Fruit fly (Drosophila melanogaster) whole organism, embryonic: ENCODE measurements around the gene Uggt.
A peak's percentile ranks its signal among the peaks of the same experiment; 100 is the strongest.

Experiments
- C15 ChIP-seq: fragments of 200-800 bp; sonication (Bioruptor generic); IDR thresholded peaks from 3 replicates; pipeline ENCODE4 v1.3.6; 2022; ENCODE audit warnings: missing biosample characterization, missing genetic modification characterization
- CG10654 ChIP-seq: fragments of 200-800 bp; sonication (Bioruptor generic); optimal IDR thresholded peaks from 2 replicates; lab custom pipeline; 2016; ENCODE audit warnings: missing biosample characterization, missing genetic modification characterization
- CG10959 ChIP-seq: fragments of 200-800 bp; sonication (Bioruptor generic); IDR thresholded peaks from 2 replicates; pipeline ENCODE4 v1.3.6; 2022; ENCODE audit warnings: missing biosample characterization, missing genetic modification characterization
- CG11696 ChIP-seq: fragments of 200-800 bp; sonication (Bioruptor generic); IDR thresholded peaks from 2 replicates; pipeline ENCODE4 v1.3.6; 2022; ENCODE audit warnings: missing biosample characterization, missing genetic modification characterization
- CG12942 ChIP-seq: fragments of 200-800 bp; sonication (Bioruptor generic); optimal IDR thresholded peaks from 3 replicates; lab custom pipeline; 2016; ENCODE audit warnings: missing biosample characterization, missing genetic modification characterization
- CG18476 ChIP-seq: fragments of 200-800 bp; sonication (Bioruptor generic); optimal IDR thresholded peaks from 2 replicates; lab custom pipeline; 2016; ENCODE audit warnings: missing biosample characterization, mild to moderate bottlenecking, missing genetic modification characterization
- CG2199 ChIP-seq: fragments of 200-800 bp; sonication (Bioruptor generic); IDR thresholded peaks from 3 replicates; pipeline ENCODE4 v1.3.6; 2022; ENCODE audit warnings: missing biosample characterization, missing genetic modification characterization
- CG32767 ChIP-seq: fragments of 200-800 bp; sonication (Bioruptor generic); IDR thresholded peaks from 2 replicates; pipeline ENCODE4 v1.3.6; 2022; ENCODE audit warnings: missing biosample characterization, missing genetic modification characterization
- CG5180 ChIP-seq: fragments of 200-800 bp; sonication (Bioruptor generic); optimal IDR thresholded peaks from 3 replicates; lab custom pipeline; 2017; ENCODE audit warnings: missing biosample characterization, missing genetic modification characterization, mild to moderate bottlenecking, moderate library complexity, missing genetic modification reagents
- CG7372 ChIP-seq: fragments of 200-800 bp; sonication (Bioruptor generic); IDR thresholded peaks from 2 replicates; pipeline ENCODE4 v1.3.6; 2022; ENCODE audit warnings: missing biosample characterization, missing genetic modification characterization
- CG7839 ChIP-seq: fragments of 200-800 bp; sonication (Bioruptor generic); optimal IDR thresholded peaks from 3 replicates; lab custom pipeline; 2018; ENCODE audit warnings: missing biosample characterization, mild to moderate bottlenecking, missing genetic modification characterization, moderate library complexity
- CG8290 ChIP-seq, 3 experiments: fragments of 200-800 bp; sonication (Bioruptor generic); optimal IDR thresholded peaks; 2 replicates each; lab custom pipeline; 2016 to 2019; ENCODE audit warnings: missing biosample characterization in 3 of 3, missing genetic modification characterization in 3 of 3, mild to moderate bottlenecking in 2 of 3, moderate library complexity in 1 of 3
- CG8924 ChIP-seq: fragments of 200-800 bp; optimal IDR thresholded peaks from 3 replicates; lab custom pipeline; 2019; ENCODE audit warnings: missing biosample characterization, mild to moderate bottlenecking, missing genetic modification characterization, moderate library complexity
- D ChIP-seq, 2 experiments: fragments of 200-800 bp in 1 of 2; fragments of >200 bp in 1 of 2; sonication (Bioruptor generic) in 1 of 2; optimal IDR thresholded peaks; 2 replicates in 1 of 2; 3 replicates in 1 of 2; lab custom pipeline; 2017; ENCODE audit warnings: mild to moderate bottlenecking in 1 of 2, missing biosample characterization in 1 of 2, missing genetic modification characterization in 1 of 2, missing genetic modification reagents in 1 of 2
- Dbx ChIP-seq: fragments of 200-800 bp; sonication (Bioruptor generic); IDR thresholded peaks from 3 replicates; pipeline ENCODE4 v1.3.6; 2022; ENCODE audit warnings: missing biosample characterization, missing genetic modification characterization
- Deaf1 ChIP-seq: fragments of 200-800 bp; optimal IDR thresholded peaks from 3 replicates; lab custom pipeline; 2019; ENCODE audit warnings: missing biosample characterization, mild to moderate bottlenecking, missing genetic modification characterization, moderate library complexity
- Ets65A ChIP-seq: fragments of 200-800 bp; sonication (Bioruptor generic); peaks from one replicate; lab custom pipeline; 2016; ENCODE audit warnings: missing biosample characterization, missing genetic modification characterization
- Hand ChIP-seq: fragments of 200-800 bp; sonication (Bioruptor generic); optimal IDR thresholded peaks from 2 replicates; lab custom pipeline; 2017; ENCODE audit warnings: mild to moderate bottlenecking, missing biosample characterization, missing genetic modification reagents, missing genetic modification characterization
- Hr39 ChIP-seq: fragments of >200 bp; optimal IDR thresholded peaks from 2 replicates; lab custom pipeline; 2017
- Neu2 ChIP-seq: fragments of 200-800 bp; sonication (Bioruptor generic); optimal IDR thresholded peaks from 3 replicates; lab custom pipeline; 2016; ENCODE audit warnings: missing biosample characterization, missing genetic modification characterization, borderline replicate concordance
- Nf-YB ChIP-seq: fragments of 200-800 bp; sonication (Bioruptor generic); optimal IDR thresholded peaks from 3 replicates; lab custom pipeline; 2019; ENCODE audit warnings: missing biosample characterization, mild to moderate bottlenecking, missing genetic modification characterization, moderate library complexity
- Nf-YC ChIP-seq: fragments of 200-800 bp; optimal IDR thresholded peaks from 3 replicates; lab custom pipeline; 2019; ENCODE audit warnings: missing biosample characterization, mild to moderate bottlenecking, missing genetic modification characterization, moderate library complexity
- al ChIP-seq: fragments of 200-800 bp; sonication (Bioruptor generic); IDR thresholded peaks from 2 replicates; pipeline ENCODE4 v1.3.6; 2022; ENCODE audit warnings: missing biosample characterization, missing genetic modification characterization
- cg ChIP-seq: fragments of 200-800 bp; sonication (Bioruptor generic); optimal IDR thresholded peaks from 3 replicates; lab custom pipeline; 2019; ENCODE audit warnings: missing biosample characterization, mild to moderate bottlenecking, missing genetic modification characterization, moderate library complexity
- chinmo ChIP-seq: fragments of 200-800 bp; sonication (Bioruptor generic); IDR thresholded peaks from 4 replicates; pipeline ENCODE4 v1.3.6; 2022; ENCODE audit warnings: missing biosample characterization, missing genetic modification characterization; ENCODE audit not compliant: partially characterized antibody
- crol ChIP-seq: fragments of 200-800 bp; sonication (Bioruptor generic); IDR thresholded peaks from 2 replicates; pipeline ENCODE4 v1.3.6; 2022; ENCODE audit warnings: missing biosample characterization, missing genetic modification characterization
- ewg ChIP-seq: fragments of 200-800 bp; sonication (Bioruptor generic); optimal IDR thresholded peaks from 3 replicates; lab custom pipeline; 2017; ENCODE audit warnings: mild to moderate bottlenecking, missing biosample characterization, missing genetic modification reagents, missing genetic modification characterization
- eyg ChIP-seq: fragments of 200-800 bp; sonication (Bioruptor generic); optimal IDR thresholded peaks from 3 replicates; lab custom pipeline; 2016; ENCODE audit warnings: missing biosample characterization, missing genetic modification characterization
- gt ChIP-seq: fragments of 200-800 bp; sonication (Bioruptor generic); IDR thresholded peaks from 2 replicates; pipeline ENCODE4 v1.3.6; 2022; ENCODE audit warnings: missing biosample characterization, missing genetic modification characterization
- jing ChIP-seq: fragments of 200-800 bp; sonication (Bioruptor generic); optimal IDR thresholded peaks from 2 replicates; lab custom pipeline; 2018; ENCODE audit warnings: missing biosample characterization, mild to moderate bottlenecking, missing genetic modification characterization
- nerfin-1 ChIP-seq: fragments of 200-800 bp; sonication (Bioruptor generic); optimal IDR thresholded peaks from 3 replicates; lab custom pipeline; 2019; ENCODE audit warnings: missing biosample characterization, mild to moderate bottlenecking, missing genetic modification characterization, moderate library complexity
- phol ChIP-seq: fragments of 200-800 bp; sonication (Bioruptor generic); optimal IDR thresholded peaks from 3 replicates; lab custom pipeline; 2018; ENCODE audit warnings: missing biosample characterization, mild to moderate bottlenecking, missing genetic modification characterization, moderate library complexity
- pros ChIP-seq: fragments of 200-800 bp; sonication (Bioruptor generic); optimal IDR thresholded peaks from 3 replicates; lab custom pipeline; 2019; ENCODE audit warnings: missing biosample characterization, mild to moderate bottlenecking, missing genetic modification characterization, moderate library complexity
- scrt ChIP-seq: fragments of 200-800 bp; sonication (Bioruptor generic); optimal IDR thresholded peaks from 2 replicates; lab custom pipeline; 2018; ENCODE audit warnings: missing biosample characterization, mild to moderate bottlenecking, missing genetic modification characterization, moderate library complexity
- seq ChIP-seq: fragments of 200-800 bp; sonication (Bioruptor generic); IDR thresholded peaks from 2 replicates; pipeline ENCODE4 v1.3.6; 2022; ENCODE audit warnings: missing biosample characterization, missing genetic modification characterization
- shn ChIP-seq: fragments of 200-800 bp; sonication (Bioruptor generic); optimal IDR thresholded peaks from 3 replicates; lab custom pipeline; 2016; ENCODE audit warnings: missing biosample characterization, missing genetic modification characterization
- trh ChIP-seq: fragments of 200-800 bp; sonication (Bioruptor generic); optimal IDR thresholded peaks from 2 replicates; lab custom pipeline; 2016; ENCODE audit warnings: missing biosample characterization, missing genetic modification characterization
- ttk ChIP-seq: fragments of 200-800 bp; sonication (Bioruptor generic); IDR thresholded peaks from 2 replicates; pipeline ENCODE4 v2.1.2; 2022; ENCODE audit warnings: missing biosample characterization, missing genetic modification characterization
- zen2 ChIP-seq: fragments of 200-800 bp; sonication (Bioruptor generic); IDR thresholded peaks from 3 replicates; pipeline ENCODE4 v1.3.6; 2022; ENCODE audit warnings: missing biosample characterization, missing genetic modification characterization; ENCODE audit not compliant: partially characterized antibody

Uggt gene

dm6 chr3L:18852223-18852622 lies 20.3 kb upstream of the Uggt start (continued):
- TF ChIP-seq zen2 (GFP tag; lab: Robert Waterston, UW): no peak
- no peak for TF ChIP-seq CG12942 (GFP tag; lab: Kevin White, UChicago)
- TF ChIP-seq shn: no peak

- TF ChIP-seq CG32767 (GFP tag; lab: Robert Waterston, UW) (0 out of 2 replicates have a peak, but pooled peaks have one; percentile 26), CG7839 (tag; lab: Kevin White, UChicago) (no peak), Hr39 (lab: Kevin White, UChicago) (no peak), CG10959 (GFP tag; lab: Robert Waterston, UW) (no peak), phol (tag; lab: Kevin White, UChicago) (peak; percentile 53), CG2199 (GFP tag; lab: Robert Waterston, UW) (0 out of 3 replicates have a peak, but pooled peaks have one; percentile 24), pros (peak; percentile 7), scrt (GFP tag; lab: Kevin White, UChicago) (peak; percentile 9), eyg (no peak), gt (GFP tag; lab: Robert Waterston, UW) (no peak), crol (peak; percentile 88; the same call in 1 of the 2 replicates)
Measured at dm6 chr3L:18853439-18853838, 19.1 kb upstream of the Uggt start.

- no peak for TF ChIP-seq jing (GFP tag; lab: Kevin White, UChicago)
- 0 out of 3 replicates have a peak, but pooled peaks have one; percentile 86 for TF ChIP-seq CG2199 (GFP tag; lab: Robert Waterston, UW)
- peak; percentile 90 for TF ChIP-seq Nf-YB (GFP tag; lab: Kevin White, UChicago)
- no peak for TF ChIP-seq CG10654 (GFP tag; lab: Kevin White, UChicago)
- no peak for TF ChIP-seq CG8290 (GFP tag; optimal IDR thresholded peaks at IDR 0.05; lab: Kevin White, UChicago)
- TF ChIP-seq CG8290 (tag; optimal IDR thresholded peaks at IDR 0.05; lab: Kevin White, UChicago): no peak
- TF ChIP-seq CG5180: no peak
- TF ChIP-seq D (optimal IDR thresholded peaks at IDR 0.05; lab: Kevin White, UChicago): peak; percentile 45
- TF ChIP-seq D (GFP tag; optimal IDR thresholded peaks at IDR 0.05; lab: Kevin White, UChicago): no peak
- TF ChIP-seq CG8924 (tag; lab: Kevin White, UChicago): peak; percentile 53
- TF ChIP-seq nerfin-1: peak; percentile 71
- TF ChIP-seq Ets65A (GFP tag; lab: Kevin White, UChicago): peak; percentile 64
- no peak for TF ChIP-seq C15
- TF ChIP-seq chinmo (GFP tag; lab: Robert Waterston, UW): 0 out of 4 replicates have a peak, but pooled peaks have one; percentile 5
- no peak for TF ChIP-seq ttk (GFP tag; lab: Robert Waterston, UW)
- peak; percentile 37 for TF ChIP-seq cg
- peak; percentile 62 for TF ChIP-seq pros
- TF ChIP-seq seq: peak; percentile 84
- TF ChIP-seq CG18476 (GFP tag; lab: Kevin White, UChicago): peak; percentile 49
- no peak for TF ChIP-seq CG11696 (GFP tag; lab: Robert Waterston, UW)
- TF ChIP-seq trh (GFP tag; lab: Kevin White, UChicago): no peak
- TF ChIP-seq Nf-YC: peak; percentile 84
Measured at dm6 chr3L:18854412-18854811, 18.1 kb upstream of the Uggt start.

- TF ChIP-seq Hand (no peak), Nf-YB (GFP tag; lab: Kevin White, UChicago) (peak; percentile 73), Ets65A (GFP tag; lab: Kevin White, UChicago) (peak; percentile 46), ewg (GFP tag; lab: Kevin White, UChicago) (peak; percentile 37), Deaf1 (tag; lab: Kevin White, UChicago) (peak; percentile 93), al (GFP tag; lab: Robert Waterston, UW) (no peak), Neu2 (no peak), Nf-YC (peak; percentile 92), CG7372 (GFP tag; lab: Robert Waterston, UW) (peak; percentile 75; the same call in 1 of the 2 replicates), Dbx (GFP tag; lab: Robert Waterston, UW) (no peak)
Measured at dm6 chr3L:18860467-18860866, 12.1 kb upstream of the Uggt start.
